Worm (Caenorhabditis elegans): ENCODE results near the gene T22H9.1.

DNA sequence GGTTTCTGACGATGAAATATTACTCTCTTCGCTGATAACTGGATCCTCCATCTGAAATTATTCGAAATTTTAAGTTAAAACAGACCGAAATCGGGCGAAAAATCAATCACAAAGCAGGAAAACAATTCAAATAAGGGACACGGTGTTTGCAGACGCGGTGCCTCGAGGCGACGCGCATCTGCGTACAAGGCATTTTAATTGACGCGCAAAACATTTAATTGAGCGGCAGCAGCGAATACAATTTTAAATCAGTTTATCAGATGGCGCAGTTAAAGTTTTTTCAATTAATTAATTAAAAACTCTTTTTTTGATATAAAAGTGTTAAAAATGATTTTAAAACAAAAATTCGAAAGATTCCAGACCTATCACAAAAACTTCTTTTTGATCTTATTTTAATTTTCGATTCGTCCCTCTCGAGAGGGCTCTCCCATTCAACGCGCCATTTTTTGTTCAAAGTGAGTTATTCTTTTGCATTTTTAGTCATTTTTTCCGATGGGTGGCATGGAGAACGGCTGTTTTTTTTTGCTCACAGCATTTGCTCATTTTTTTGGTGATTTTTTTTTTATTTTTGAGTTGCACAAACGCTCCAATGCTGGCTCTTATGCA, 48.0 kb upstream of the T22H9.1 start, which contains the start of gene phf-10:
- TF ChIP-seq him-1 (tag; optimal IDR thresholded peaks at IDR 0.05) = no peak
- TF ChIP-seq W03F9.2 (tag; optimal IDR thresholded peaks at IDR 0.05) = no peak
- no peak for TF ChIP-seq dao-5 (tag; optimal IDR thresholded peaks at IDR 0.05)
